Worm (Caenorhabditis elegans) whole organism, young adult: ENCODE data around the gene rde-12.
A peak's percentile ranks its signal among the peaks of the same experiment; 100 is the strongest.

Source experiments
- C06A6.2 ChIP-seq: fragments of 200-800 bp; sonication (Bioruptor generic); conservative IDR thresholded peaks from 2 replicates; pipeline ENCODE4 v1.3.6; 2022; ENCODE audit warnings: missing genetic modification characterization, missing compliant biosample characterization
- C17E4.6 ChIP-seq: fragments of 200-800 bp; sonication (Bioruptor generic); IDR thresholded peaks from 2 replicates; pipeline ENCODE4 v1.3.6; 2022; ENCODE audit warnings: missing genetic modification reagents, missing genetic modification characterization, missing compliant biosample characterization
- F23B12.7 ChIP-seq: sonication (generic microtip); optimal IDR thresholded peaks from 2 replicates; lab custom pipeline; 2017; ENCODE audit warnings: missing genetic modification characterization, mild to moderate bottlenecking, missing compliant biosample characterization, antibody characterized with exemption, moderate library complexity; ENCODE audit not compliant: insufficient read depth
- F37B4.10 ChIP-seq: fragments of 200-800 bp; sonication (Bioruptor generic); IDR thresholded peaks from 2 replicates; pipeline ENCODE4 v1.3.6; 2022; ENCODE audit warnings: missing genetic modification characterization, missing compliant biosample characterization
- F52B5.7 ChIP-seq: sonication (generic microtip); optimal IDR thresholded peaks from 2 replicates; lab custom pipeline; 2016; ENCODE audit warnings: mild to moderate bottlenecking, missing genetic modification characterization, missing compliant biosample characterization
- F55B11.4 ChIP-seq: sonication (generic microtip); optimal IDR thresholded peaks from 2 replicates; lab custom pipeline; 2016; ENCODE audit warnings: missing compliant biosample characterization, missing genetic modification characterization, borderline replicate concordance; ENCODE audit not compliant: insufficient read depth
- F57C9.4 ChIP-seq: sonication (generic microtip); optimal IDR thresholded peaks from 2 replicates; lab custom pipeline; 2017; ENCODE audit warnings: mild to moderate bottlenecking, missing genetic modification characterization, missing compliant biosample characterization
- K11D2.4 ChIP-seq: fragments of 200-800 bp; sonication (Bioruptor generic); IDR thresholded peaks from 2 replicates; pipeline ENCODE4 v1.3.6; 2022; ENCODE audit warnings: missing genetic modification reagents, missing genetic modification characterization, missing compliant biosample characterization
- T07F8.4 ChIP-seq: sonication (generic microtip); optimal IDR thresholded peaks from 2 replicates; lab custom pipeline; 2016; ENCODE audit warnings: mild to moderate bottlenecking, missing genetic modification characterization, moderate library complexity, missing compliant biosample characterization
- Y53G8AR.9 ChIP-seq: fragments of 200-800 bp; sonication (Bioruptor generic); conservative IDR thresholded peaks from 2 replicates; pipeline ENCODE4 v1.3.6; 2022; ENCODE audit warnings: missing genetic modification reagents, missing genetic modification characterization, missing compliant biosample characterization
- ama-1 ChIP-seq, 3 experiments: fragments of 150-350 bp in 1 of 3; sonication (generic microtip) in 2 of 3; optimal IDR thresholded peaks; 2 replicates each; lab custom pipeline; 2014 to 2018; ENCODE audit warnings: missing biosample characterization in 2 of 3, missing genetic modification characterization in 2 of 3, missing genetic modification reagents in 2 of 3
- atf-7 ChIP-seq: sonication (generic microtip); optimal IDR thresholded peaks from 2 replicates; lab custom pipeline; 2017; ENCODE audit warnings: mild to moderate bottlenecking, missing genetic modification characterization, missing compliant biosample characterization
- attf-6 ChIP-seq: fragments of 200-800 bp; sonication (Bioruptor generic); IDR thresholded peaks from 2 replicates; pipeline ENCODE4 v1.3.6; 2022; ENCODE audit warnings: missing genetic modification reagents, missing genetic modification characterization, missing compliant biosample characterization
- cebp-1 ChIP-seq, 2 experiments: fragments of 200-800 bp in 1 of 2; sonication (Bioruptor generic) in 1 of 2; sonication (generic microtip) in 1 of 2; IDR thresholded peaks in 1 of 2; optimal IDR thresholded peaks in 1 of 2; 2 replicates each; pipeline versions ENCODE4 v1.3.6 to Lab custom; 2017 to 2022; ENCODE audit warnings: missing compliant biosample characterization in 2 of 2, missing genetic modification characterization in 2 of 2, mild to moderate bottlenecking in 1 of 2, missing genetic modification reagents in 1 of 2, moderate library complexity in 1 of 2
- ceh-58 ChIP-seq: fragments of 200-800 bp; sonication (Bioruptor generic); IDR thresholded peaks from 2 replicates; pipeline ENCODE4 v1.3.6; 2022; ENCODE audit warnings: missing genetic modification characterization, missing compliant biosample characterization
- ceh-79 ChIP-seq: sonication (generic microtip); optimal IDR thresholded peaks from 2 replicates; lab custom pipeline; 2017; ENCODE audit warnings: mild to moderate bottlenecking, missing genetic modification characterization, missing compliant biosample characterization
- chd-7 ChIP-seq: sonication (generic microtip); optimal IDR thresholded peaks from 2 replicates; lab custom pipeline; 2016; ENCODE audit warnings: mild to moderate bottlenecking, missing genetic modification characterization, moderate library complexity, missing compliant biosample characterization
- dox-1 ChIP-seq: fragments of 200-800 bp; sonication (Bioruptor generic); IDR thresholded peaks from 2 replicates; pipeline ENCODE4 v1.3.6; 2022; ENCODE audit warnings: missing genetic modification reagents, missing genetic modification characterization, missing compliant biosample characterization
- egl-18 ChIP-seq: fragments of 200-800 bp; sonication (Bioruptor generic); IDR thresholded peaks from 2 replicates; pipeline ENCODE4 v1.3.6; 2022; ENCODE audit warnings: missing genetic modification reagents, missing genetic modification characterization, missing compliant biosample characterization
- egrh-3 ChIP-seq: fragments of 200-800 bp; sonication (Bioruptor generic); IDR thresholded peaks from 2 replicates; pipeline ENCODE4 v1.3.6; 2022; ENCODE audit warnings: missing genetic modification reagents, missing genetic modification characterization, missing compliant biosample characterization
- hmg-20 ChIP-seq: fragments of 200-800 bp; sonication (Bioruptor generic); IDR thresholded peaks from 2 replicates; pipeline ENCODE4 v1.3.6; 2022; ENCODE audit warnings: missing genetic modification reagents, missing genetic modification characterization, missing compliant biosample characterization
- hsf-1 ChIP-seq: fragments of 200-800 bp; sonication (Bioruptor generic); IDR thresholded peaks from 2 replicates; pipeline ENCODE4 v1.3.6; 2022; ENCODE audit warnings: missing genetic modification reagents, missing genetic modification characterization, missing compliant biosample characterization
- lin-35 ChIP-seq, 3 experiments: fragments of 150-350 bp in 2 of 3; sonication (generic microtip) in 1 of 3; optimal IDR thresholded peaks; 2 replicates each; lab custom pipeline; 2014 to 2018; ENCODE audit warnings: missing biosample characterization in 3 of 3, missing genetic modification characterization in 3 of 3, missing genetic modification reagents in 3 of 3
- lin-40 ChIP-seq: sonication (generic microtip); optimal IDR thresholded peaks from 2 replicates; lab custom pipeline; 2016; ENCODE audit warnings: missing genetic modification characterization, mild to moderate bottlenecking, missing compliant biosample characterization, missing genotype, missing genetic modification reagents
- madf-3 ChIP-seq: fragments of 200-800 bp; sonication (Bioruptor generic); IDR thresholded peaks from 2 replicates; pipeline ENCODE4 v1.3.6; 2022; ENCODE audit warnings: missing genetic modification reagents, missing genetic modification characterization, missing compliant biosample characterization
- nfya-1 ChIP-seq: sonication (generic microtip); optimal IDR thresholded peaks from 2 replicates; lab custom pipeline; 2017; ENCODE audit warnings: antibody characterized with exemption, missing compliant biosample characterization, missing genetic modification characterization, borderline replicate concordance; ENCODE audit not compliant: insufficient read depth
- nfya-2 ChIP-seq: fragments of 200-800 bp; sonication (Bioruptor generic); IDR thresholded peaks from 2 replicates; pipeline ENCODE4 v1.3.6; 2022; ENCODE audit warnings: missing genetic modification reagents, missing genetic modification characterization, missing compliant biosample characterization
- nfyb-1 ChIP-seq: fragments of 200-800 bp; sonication (Bioruptor generic); IDR thresholded peaks from 2 replicates; pipeline ENCODE4 v1.3.6; 2022; ENCODE audit warnings: missing genetic modification reagents, missing genetic modification characterization, missing compliant biosample characterization
- nhr-27 ChIP-seq: fragments of 200-800 bp; sonication (Bioruptor generic); optimal IDR thresholded peaks from 2 replicates; lab custom pipeline; 2018; ENCODE audit warnings: mild to moderate bottlenecking, missing genetic modification characterization, moderate library complexity, missing compliant biosample characterization
- nhr-80 ChIP-seq: sonication (generic microtip); optimal IDR thresholded peaks from 2 replicates; lab custom pipeline; 2016; ENCODE audit warnings: missing genetic modification characterization, missing compliant biosample characterization
- pbrm-1 ChIP-seq: fragments of 200-800 bp; sonication (Bioruptor generic); IDR thresholded peaks from 2 replicates; pipeline ENCODE4 v1.3.6; 2022; ENCODE audit warnings: missing genetic modification reagents, missing genetic modification characterization, missing compliant biosample characterization
- pha-4 ChIP-seq: fragments of 150-350 bp; sonication (generic microtip); optimal IDR thresholded peaks from 2 replicates; lab custom pipeline; 2014; ENCODE audit warnings: missing biosample characterization, missing genetic modification reagents, missing genetic modification characterization
- rcor-1 ChIP-seq: fragments of 200-800 bp; sonication (Bioruptor generic); IDR thresholded peaks from 2 replicates; pipeline ENCODE4 v1.3.6; 2022; ENCODE audit warnings: missing genetic modification reagents, missing genetic modification characterization, missing compliant biosample characterization
- snpc-1.1 ChIP-seq: sonication (generic microtip); optimal IDR thresholded peaks from 2 replicates; lab custom pipeline; 2017; ENCODE audit warnings: missing genetic modification characterization, mild to moderate bottlenecking, missing compliant biosample characterization, antibody characterized with exemption, moderate library complexity, missing genotype, missing genetic modification reagents; ENCODE audit not compliant: insufficient read depth
- snpc-4 ChIP-seq, 5 experiments: fragments of 150-350 bp in 1 of 5; sonication (generic microtip) in 4 of 5; optimal IDR thresholded peaks; 2 replicates each; lab custom pipeline; 2014 to 2018; ENCODE audit warnings: missing genetic modification characterization in 5 of 5, missing biosample characterization in 3 of 5, antibody characterized with exemption in 2 of 5, mild to moderate bottlenecking in 2 of 5, missing compliant biosample characterization in 2 of 5, missing genotype in 2 of 5, moderate library complexity in 2 of 5, missing genetic modification reagents in 1 of 5
- somi-1 ChIP-seq: fragments of 200-800 bp; sonication (Bioruptor generic); optimal IDR thresholded peaks from 2 replicates; lab custom pipeline; 2018; ENCODE audit warnings: mild to moderate bottlenecking, missing genetic modification characterization, missing compliant biosample characterization
- sptf-2 ChIP-seq: fragments of 200-800 bp; sonication (Bioruptor generic); optimal IDR thresholded peaks from 2 replicates; lab custom pipeline; 2018; ENCODE audit warnings: mild to moderate bottlenecking, missing genetic modification characterization, missing compliant biosample characterization
- ztf-18 ChIP-seq: sonication (generic microtip); optimal IDR thresholded peaks from 2 replicates; lab custom pipeline; 2016; ENCODE audit warnings: missing genotype, mild to moderate bottlenecking, missing genetic modification characterization, missing compliant biosample characterization

rde-12 gene

ce11 chrV:13652322-13652721 lies 12.9 kb upstream of the rde-12 start:
- TF ChIP-seq C06A6.2 (GFP tag; lab: Robert Waterston, UW): no peak
- TF ChIP-seq F37B4.10 (GFP tag; lab: Robert Waterston, UW): 0 out of 2 replicates have a peak, but pooled peaks have one; percentile 77
- no peak for TF ChIP-seq F23B12.7
- TF ChIP-seq egl-18 (GFP tag; lab: Robert Waterston, UW): no peak
- 0 out of 2 replicates have a peak, but pooled peaks have one; percentile 17 for TF ChIP-seq attf-6
- TF ChIP-seq nfya-1 (tag; lab: Kevin White, UChicago): no peak
- TF ChIP-seq somi-1 (GFP tag; lab: Kevin White, UChicago): no peak

ce11 chrV:13653713-13654393 lies 11.3 kb upstream of the rde-12 start, which contains the start of gene lpin-1:
Gene lpin-1, minus strand, starts transcription at chrV:13654129.
- TF ChIP-seq nhr-80 (tag; lab: Kevin White, UChicago): peak; percentile 70
- peak; percentile 29 for TF ChIP-seq ceh-79 (tag; lab: Kevin White, UChicago)
- no peak for TF ChIP-seq lin-40 (tag; lab: Kevin White, UChicago)
- peak in 1 of 3 experiments; percentile 46 for TF ChIP-seq lin-35 (GFP tag; optimal IDR thresholded peaks at IDR 0.05; lab: Kevin White, UChicago)
- 0 out of 2 replicates have a peak, but pooled peaks have one; percentile 12 for TF ChIP-seq Y53G8AR.9 (GFP tag; lab: Robert Waterston, UW)
- TF ChIP-seq nfyb-1: 0 out of 2 replicates have a peak, but pooled peaks have one; percentile 7
- no peak for TF ChIP-seq ama-1 (optimal IDR thresholded peaks at IDR 0.05; lab: Kevin White, UChicago)
- TF ChIP-seq ama-1 (GFP tag; optimal IDR thresholded peaks at IDR 0.05; lab: Kevin White, UChicago): peak in 1 of 2 experiments; percentile 19
- no peak for TF ChIP-seq hmg-20 (GFP tag; lab: Robert Waterston, UW)
- 0 out of 2 replicates have a peak, but pooled peaks have one; percentile 12 for TF ChIP-seq C17E4.6 (GFP tag; lab: Robert Waterston, UW)
- TF ChIP-seq snpc-4 (GFP tag; optimal IDR thresholded peaks at IDR 0.05; lab: Kevin White, UChicago): no peak
- no peak for TF ChIP-seq snpc-4 (tag; optimal IDR thresholded peaks at IDR 0.05; lab: Kevin White, UChicago)

ce11 chrV:13654394-13654792 lies 10.8 kb upstream of the rde-12 start:
- TF ChIP-seq F57C9.4 (no peak), hsf-1 (GFP tag; lab: Robert Waterston, UW) (no peak), madf-3 (GFP tag; lab: Robert Waterston, UW) (0 out of 2 replicates have a peak, but pooled peaks have one; percentile 71), nfyb-1 (0 out of 2 replicates have a peak, but pooled peaks have one; percentile 23), egrh-3 (GFP tag; lab: Robert Waterston, UW) (no peak), K11D2.4 (GFP tag; lab: Robert Waterston, UW) (0 out of 2 replicates have a peak, but pooled peaks have one; percentile 29), nhr-80 (tag; lab: Kevin White, UChicago) (peak; percentile 8), ztf-18 (tag; lab: Kevin White, UChicago) (no peak), cebp-1 (GFP tag; IDR thresholded peaks at IDR 0.05; lab: Robert Waterston, UW) (peak; percentile 67), cebp-1 (tag; optimal IDR thresholded peaks at IDR 0.05; lab: Kevin White, UChicago) (peak; percentile 76), F55B11.4 (no peak), rcor-1 (GFP tag; lab: Robert Waterston, UW) (no peak), snpc-1.1 (peak; percentile 14), Y53G8AR.9 (GFP tag; lab: Robert Waterston, UW) (0 out of 2 replicates have a peak, but pooled peaks have one; percentile 20)

- TF ChIP-seq nhr-27 (tag; lab: Kevin White, UChicago) (no peak), nfya-2 (GFP tag; lab: Robert Waterston, UW) (no peak), atf-7 (tag; lab: Kevin White, UChicago) (no peak), dox-1 (GFP tag; lab: Robert Waterston, UW) (peak; percentile 41; the same call in 1 of the 2 replicates), snpc-4 (GFP tag; optimal IDR thresholded peaks at IDR 0.05; lab: Kevin White, UChicago) (no peak), snpc-4 (tag; optimal IDR thresholded peaks at IDR 0.05; lab: Kevin White, UChicago) (peak in 1 of 4 experiments; percentile 9), hmg-20 (GFP tag; lab: Robert Waterston, UW) (no peak), madf-3 (GFP tag; lab: Robert Waterston, UW) (no peak), ceh-58 (GFP tag; lab: Robert Waterston, UW) (0 out of 2 replicates have a peak, but pooled peaks have one; percentile 77), attf-6 (no peak), lin-40 (tag; lab: Kevin White, UChicago) (peak; percentile 29), egrh-3 (GFP tag; lab: Robert Waterston, UW) (peak; percentile 79), F52B5.7 (no peak), sptf-2 (GFP tag; lab: Kevin White, UChicago) (no peak), pha-4 (tag; lab: Kevin White, UChicago) (no peak), T07F8.4 (tag; lab: Kevin White, UChicago) (no peak), chd-7 (tag; lab: Kevin White, UChicago) (peak; percentile 63), pbrm-1 (GFP tag; lab: Robert Waterston, UW) (no peak)
Observed at ce11 chrV:13655202-13655764, 9.9 kb upstream of the rde-12 start.
